In genomic region chr2L:3769718-3770461, dm6 we compare ENCODE assay signal across 1 fruit fly cellular context.
TF ChIP-seq lines count a peak whose summit lies in the region.

No protein-coding gene starts in this region.

TF ChIP-seq in whole organism, embryonic, 481 proteins besides CTCF, POLR2A, EP300 and RAD21 (continued from another document and continues in another):
- TF ChIP-seq CG11560 (tag; IDR thresholded peaks at IDR 0.05; lab: Robert Waterston, UW) = no peak
- TF ChIP-seq HmgZ (tag; optimal IDR thresholded peaks at IDR 0.05; lab: Kevin White, UChicago) = no peak
- no peak for TF ChIP-seq gro (GFP tag; optimal IDR thresholded peaks at IDR 0.05; lab: Kevin White, UChicago)
- TF ChIP-seq rib (GFP tag; IDR thresholded peaks at IDR 0.05; lab: Robert Waterston, UW) = no peak
- no peak for TF ChIP-seq Dip3 (GFP tag; optimal IDR thresholded peaks at IDR 0.05; lab: Kevin White, UChicago)
- TF ChIP-seq CG1603 (tag; optimal IDR thresholded peaks at IDR 0.05; lab: Kevin White, UChicago) = no peak
- TF ChIP-seq CG8290 (GFP tag; optimal IDR thresholded peaks at IDR 0.05; lab: Kevin White, UChicago) = no peak
- no peak for TF ChIP-seq CG8290 (tag; optimal IDR thresholded peaks at IDR 0.05; lab: Kevin White, UChicago)
- TF ChIP-seq CG9876 (GFP tag; optimal IDR thresholded peaks at IDR 0.05; lab: Kevin White, UChicago) = no peak
- TF ChIP-seq Hmx (GFP tag; optimal IDR thresholded peaks at IDR 0.05; lab: Kevin White, UChicago) = no peak
- peak; percentile 10 for TF ChIP-seq Nf-YC (tag; optimal IDR thresholded peaks at IDR 0.05; lab: Kevin White, UChicago)
- TF ChIP-seq trem (tag; optimal IDR thresholded peaks at IDR 0.05; lab: Kevin White, UChicago) = peak; percentile 72
- no peak for TF ChIP-seq repo (GFP tag; optimal IDR thresholded peaks at IDR 0.05; lab: Kevin White, UChicago)
- no peak for TF ChIP-seq CG11247 (GFP tag; IDR thresholded peaks at IDR 0.05; lab: Robert Waterston, UW)
- peak; percentile 78 for TF ChIP-seq Blimp-1 (GFP tag; optimal IDR thresholded peaks at IDR 0.05; lab: Kevin White, UChicago)
- peak; percentile 60 for TF ChIP-seq Asciz (GFP tag; optimal IDR thresholded peaks at IDR 0.05; lab: Kevin White, UChicago)
- no peak for TF ChIP-seq CG10274 (GFP tag; optimal IDR thresholded peaks at IDR 0.05; lab: Kevin White, UChicago)
- TF ChIP-seq CG4730 (GFP tag; IDR thresholded peaks at IDR 0.05; lab: Robert Waterston, UW) = no peak
- TF ChIP-seq CG17912 (GFP tag; optimal IDR thresholded peaks at IDR 0.05; lab: Kevin White, UChicago) = no peak
- TF ChIP-seq unpg (GFP tag; optimal IDR thresholded peaks at IDR 0.05; lab: Kevin White, UChicago) = peak; percentile 65
- no peak for TF ChIP-seq CG10543 (GFP tag; optimal IDR thresholded peaks at IDR 0.05; lab: Kevin White, UChicago)
- TF ChIP-seq CG1529 (GFP tag; optimal IDR thresholded peaks at IDR 0.05; lab: Kevin White, UChicago) = peak; percentile 75
- no peak for TF ChIP-seq hkb (optimal IDR thresholded peaks at IDR 0.05; lab: Kevin White, UChicago)
- TF ChIP-seq hkb (GFP tag; IDR thresholded peaks at IDR 0.05; lab: Robert Waterston, UW) = peak; percentile 18; the same call in 1 of the 2 replicates
- TF ChIP-seq Ravus (GFP tag; IDR thresholded peaks at IDR 0.05; lab: Robert Waterston, UW) = no peak
- peak; percentile 83 for TF ChIP-seq gem (tag; optimal IDR thresholded peaks at IDR 0.05; lab: Kevin White, UChicago)
- TF ChIP-seq CG8924 (tag; optimal IDR thresholded peaks at IDR 0.05; lab: Kevin White, UChicago) = peak; percentile 80
- peak; percentile 61 for TF ChIP-seq Ssrp (tag; optimal IDR thresholded peaks at IDR 0.05; lab: Kevin White, UChicago)
- no peak for TF ChIP-seq MBD-R2 (GFP tag; IDR thresholded peaks at IDR 0.05; lab: Robert Waterston, UW)
- TF ChIP-seq CG17612 (GFP tag; IDR thresholded peaks at IDR 0.05; lab: Robert Waterston, UW) = no peak
- no peak for TF ChIP-seq prd (optimal IDR thresholded peaks at IDR 0.05; lab: Kevin White, UChicago)
- TF ChIP-seq prd (GFP tag; IDR thresholded peaks at IDR 0.05; lab: Robert Waterston, UW) = no peak; the same call in 1 of the 3 replicates
- no peak for TF ChIP-seq klu (GFP tag; IDR thresholded peaks at IDR 0.05; lab: Robert Waterston, UW)
- no peak for TF ChIP-seq sc (optimal IDR thresholded peaks at IDR 0.05; lab: Kevin White, UChicago)
- TF ChIP-seq sc (GFP tag; optimal IDR thresholded peaks at IDR 0.05; lab: Kevin White, UChicago) = peak; percentile 38
- TF ChIP-seq aop (GFP tag; IDR thresholded peaks at IDR 0.05; lab: Robert Waterston, UW) = no peak
- TF ChIP-seq CG30020 (tag; optimal IDR thresholded peaks at IDR 0.05; lab: Kevin White, UChicago) = no peak
- no peak for TF ChIP-seq ttk (GFP tag; IDR thresholded peaks at IDR 0.05; lab: Robert Waterston, UW)
- TF ChIP-seq CG13287 (GFP tag; IDR thresholded peaks at IDR 0.05; lab: Robert Waterston, UW; ENCODE audit: partially characterized antibody) = no peak
- peak; percentile 72 for TF ChIP-seq CG4424 (GFP tag; optimal IDR thresholded peaks at IDR 0.05; lab: Kevin White, UChicago)
- TF ChIP-seq lov (optimal IDR thresholded peaks at IDR 0.05; lab: Kevin White, UChicago) = no peak
- TF ChIP-seq lov (GFP tag; IDR thresholded peaks at IDR 0.05; lab: Robert Waterston, UW) = no peak
- no peak for TF ChIP-seq CG14050 (GFP tag; IDR thresholded peaks at IDR 0.05; lab: Robert Waterston, UW)
- no peak; the same call in 1 of the 2 replicates for TF ChIP-seq ara (GFP tag; IDR thresholded peaks at IDR 0.05; lab: Robert Waterston, UW)
- TF ChIP-seq Mrtf (GFP tag; IDR thresholded peaks at IDR 0.05; lab: Robert Waterston, UW) = no peak
- TF ChIP-seq fd3F (GFP tag; optimal IDR thresholded peaks at IDR 0.05; lab: Kevin White, UChicago) = no peak
- no peak for TF ChIP-seq pfk (GFP tag; optimal IDR thresholded peaks at IDR 0.05; lab: Kevin White, UChicago)
- TF ChIP-seq dm (GFP tag; optimal IDR thresholded peaks at IDR 0.05; lab: Kevin White, UChicago) = no peak
- TF ChIP-seq fd96Cb (tag; optimal IDR thresholded peaks at IDR 0.05; lab: Kevin White, UChicago) = peak; percentile 71
- TF ChIP-seq Dad (GFP tag; optimal IDR thresholded peaks at IDR 0.05; lab: Kevin White, UChicago) = no peak
- TF ChIP-seq CG10321 (GFP tag; IDR thresholded peaks at IDR 0.05; lab: Robert Waterston, UW) = no peak
- no peak for TF ChIP-seq wdn (GFP tag; IDR thresholded peaks at IDR 0.05; lab: Robert Waterston, UW)
- TF ChIP-seq Dfd (GFP tag; optimal IDR thresholded peaks at IDR 0.05; lab: Kevin White, UChicago) = no peak
- peak; percentile 14; the same call in 1 of the 2 replicates for TF ChIP-seq sisA (GFP tag; IDR thresholded peaks at IDR 0.05; lab: Robert Waterston, UW)
- peak; percentile 47 for TF ChIP-seq kni (GFP tag; optimal IDR thresholded peaks at IDR 0.05; lab: Kevin White, UChicago)
- TF ChIP-seq CG1647 (GFP tag; optimal IDR thresholded peaks at IDR 0.05; lab: Kevin White, UChicago) = no peak
- no peak for TF ChIP-seq en (GFP tag; optimal IDR thresholded peaks at IDR 0.05; lab: Kevin White, UChicago)
- peak in 1 of 2 experiments; percentile 78 for TF ChIP-seq Hr51 (GFP tag; optimal IDR thresholded peaks at IDR 0.05; lab: Kevin White, UChicago)
- TF ChIP-seq wek (GFP tag; optimal IDR thresholded peaks at IDR 0.05; lab: Kevin White, UChicago) = no peak
- TF ChIP-seq CG17359 (tag; optimal IDR thresholded peaks at IDR 0.05; lab: Kevin White, UChicago) = peak; percentile 68
- TF ChIP-seq zfh1 (GFP tag; IDR thresholded peaks at IDR 0.05; lab: Robert Waterston, UW) = 0 out of 3 replicates have a peak, but pooled peaks have one; percentile 4
- TF ChIP-seq CG1792 (GFP tag; optimal IDR thresholded peaks at IDR 0.05; lab: Kevin White, UChicago) = no peak
- TF ChIP-seq CG5245 (GFP tag; optimal IDR thresholded peaks at IDR 0.05; lab: Kevin White, UChicago) = peak; percentile 11
- TF ChIP-seq CG4282 (GFP tag; optimal IDR thresholded peaks at IDR 0.05; lab: Kevin White, UChicago) = peak; percentile 39
- TF ChIP-seq CG8944 (GFP tag; optimal IDR thresholded peaks at IDR 0.05; lab: Kevin White, UChicago) = no peak
- no peak for TF ChIP-seq bigmax (GFP tag; optimal IDR thresholded peaks at IDR 0.05; lab: Kevin White, UChicago)
- no peak for TF ChIP-seq Hr39 (optimal IDR thresholded peaks at IDR 0.05; lab: Kevin White, UChicago)
- no peak for TF ChIP-seq ERR (GFP tag; optimal IDR thresholded peaks at IDR 0.05; lab: Kevin White, UChicago)
- no peak for TF ChIP-seq ftz-f1 (GFP tag; optimal IDR thresholded peaks at IDR 0.05; lab: Kevin White, UChicago)
- peak; percentile 79 for TF ChIP-seq dmrt11E (tag; optimal IDR thresholded peaks at IDR 0.05; lab: Kevin White, UChicago)
- no peak for TF ChIP-seq ken (GFP tag; IDR thresholded peaks at IDR 0.05; lab: Robert Waterston, UW)
- no peak for TF ChIP-seq Poxn (GFP tag; IDR thresholded peaks at IDR 0.05; lab: Robert Waterston, UW)
- TF ChIP-seq CG10431 (GFP tag; optimal IDR thresholded peaks at IDR 0.05; lab: Kevin White, UChicago) = no peak
- TF ChIP-seq HLH54F (GFP tag; optimal IDR thresholded peaks at IDR 0.05; lab: Kevin White, UChicago) = no peak
- no peak for TF ChIP-seq CG42726 (GFP tag; IDR thresholded peaks at IDR 0.05; lab: Robert Waterston, UW; ENCODE audit: partially characterized antibody)
- no peak for TF ChIP-seq CG1832 (GFP tag; optimal IDR thresholded peaks at IDR 0.05; lab: Kevin White, UChicago)
- TF ChIP-seq pita (GFP tag; optimal IDR thresholded peaks at IDR 0.05; lab: Kevin White, UChicago) = no peak
- TF ChIP-seq knrl (GFP tag; IDR thresholded peaks at IDR 0.05; lab: Robert Waterston, UW; ENCODE audit: partially characterized antibody) = no peak
- TF ChIP-seq CG12071 (GFP tag; optimal IDR thresholded peaks at IDR 0.05; lab: Kevin White, UChicago) = no peak
- TF ChIP-seq Opbp (GFP tag; IDR thresholded peaks at IDR 0.05; lab: Robert Waterston, UW; ENCODE audit: partially characterized antibody) = no peak
- TF ChIP-seq eyg (GFP tag; optimal IDR thresholded peaks at IDR 0.05; lab: Kevin White, UChicago) = no peak
- no peak for TF ChIP-seq Stat92E (GFP tag; optimal IDR thresholded peaks at IDR 0.05; lab: Kevin White, UChicago)
- TF ChIP-seq Med (GFP tag; lab: Kevin White, UChicago) = peak; percentile 45
- TF ChIP-seq CG3281 (GFP tag; optimal IDR thresholded peaks at IDR 0.05; lab: Kevin White, UChicago) = no peak
- TF ChIP-seq hth (optimal IDR thresholded peaks at IDR 0.05; lab: Kevin White, UChicago) = no peak
- TF ChIP-seq Hmr (GFP tag; optimal IDR thresholded peaks at IDR 0.05; lab: Kevin White, UChicago) = peak; percentile 2
- no peak for TF ChIP-seq CG15514 (GFP tag; optimal IDR thresholded peaks at IDR 0.05; lab: Kevin White, UChicago)
- peak; percentile 61 for TF ChIP-seq az2 (GFP tag; optimal IDR thresholded peaks at IDR 0.05; lab: Kevin White, UChicago)
- no peak for TF ChIP-seq CG10366 (GFP tag; IDR thresholded peaks at IDR 0.05; lab: Robert Waterston, UW)
- peak; percentile 67 for TF ChIP-seq CG13424 (tag; optimal IDR thresholded peaks at IDR 0.05; lab: Kevin White, UChicago)
- peak; percentile 66 for TF ChIP-seq Xrp1 (GFP tag; IDR thresholded peaks at IDR 0.05; lab: Robert Waterston, UW)
- 0 out of 2 replicates have a peak, but pooled peaks have one; percentile 13 for TF ChIP-seq CG32772 (GFP tag; IDR thresholded peaks at IDR 0.05; lab: Robert Waterston, UW)
- no peak for TF ChIP-seq bcd (GFP tag; optimal IDR thresholded peaks at IDR 0.05; lab: Kevin White, UChicago)
- peak; percentile 65 for TF ChIP-seq gcm (GFP tag; optimal IDR thresholded peaks at IDR 0.05; lab: Kevin White, UChicago)
- no peak for TF ChIP-seq CG9797 (GFP tag; optimal IDR thresholded peaks at IDR 0.05; lab: Kevin White, UChicago)
- no peak for TF ChIP-seq yki (optimal IDR thresholded peaks at IDR 0.05; lab: Kevin White, UChicago)
- peak; percentile 76 for TF ChIP-seq CG14710 (tag; optimal IDR thresholded peaks at IDR 0.05; lab: Kevin White, UChicago)
- peak; percentile 56 for TF ChIP-seq Spps (tag; optimal IDR thresholded peaks at IDR 0.05; lab: Kevin White, UChicago)
- no peak for TF ChIP-seq hb (GFP tag; IDR thresholded peaks at IDR 0.05; lab: Robert Waterston, UW; ENCODE audit: partially characterized antibody)
- no peak for TF ChIP-seq disco-r (GFP tag; optimal IDR thresholded peaks at IDR 0.05; lab: Kevin White, UChicago)
- peak; percentile 23 for TF ChIP-seq Chrac-16 (GFP tag; optimal IDR thresholded peaks at IDR 0.05; lab: Kevin White, UChicago)
- TF ChIP-seq scrt (GFP tag; optimal IDR thresholded peaks at IDR 0.05; lab: Kevin White, UChicago) = peak; percentile 15
- peak; percentile 25; the same call in 1 of the 2 replicates for TF ChIP-seq wor (GFP tag; IDR thresholded peaks at IDR 0.05; lab: Robert Waterston, UW)
- peak; percentile 14 for TF ChIP-seq tin (GFP tag; optimal IDR thresholded peaks at IDR 0.05; lab: Kevin White, UChicago)
- TF ChIP-seq h (optimal IDR thresholded peaks at IDR 0.05; lab: Kevin White, UChicago) = no peak
- TF ChIP-seq row (GFP tag; IDR thresholded peaks at IDR 0.05; lab: Robert Waterston, UW) = peak; percentile 58
- TF ChIP-seq CG16779 (GFP tag; IDR thresholded peaks at IDR 0.05; lab: Robert Waterston, UW) = no peak
- TF ChIP-seq CG17829 (tag; optimal IDR thresholded peaks at IDR 0.05; lab: Kevin White, UChicago) = peak; percentile 80
- peak; percentile 14 for TF ChIP-seq CG9437 (GFP tag; optimal IDR thresholded peaks at IDR 0.05; lab: Kevin White, UChicago)
- TF ChIP-seq CG12236 (GFP tag; optimal IDR thresholded peaks at IDR 0.05; lab: Kevin White, UChicago) = no peak
- TF ChIP-seq ssp (GFP tag; IDR thresholded peaks at IDR 0.05; lab: Robert Waterston, UW) = no peak
- TF ChIP-seq CG17328 (GFP tag; IDR thresholded peaks at IDR 0.05; lab: Robert Waterston, UW) = no peak; the same call in 1 of the 2 replicates
- no peak for TF ChIP-seq Taf1 (GFP tag; IDR thresholded peaks at IDR 0.05; lab: Robert Waterston, UW)
- no peak for TF ChIP-seq cg (GFP tag; optimal IDR thresholded peaks at IDR 0.05; lab: Kevin White, UChicago)
- no peak for TF ChIP-seq CG31388 (GFP tag; optimal IDR thresholded peaks at IDR 0.05; lab: Kevin White, UChicago)
- TF ChIP-seq CG14965 (GFP tag; optimal IDR thresholded peaks at IDR 0.05; lab: Kevin White, UChicago; ENCODE audit: borderline replicate concordance) = no peak
- TF ChIP-seq Ets65A (GFP tag; lab: Kevin White, UChicago) = peak; percentile 33
- TF ChIP-seq bab2 (GFP tag; optimal IDR thresholded peaks at IDR 0.05; lab: Kevin White, UChicago) = no peak
- TF ChIP-seq ATbp (GFP tag; optimal IDR thresholded peaks at IDR 0.05; lab: Kevin White, UChicago) = peak; percentile 55
- no peak for TF ChIP-seq ewg (GFP tag; optimal IDR thresholded peaks at IDR 0.05; lab: Kevin White, UChicago)
- TF ChIP-seq CG17802 (tag; optimal IDR thresholded peaks at IDR 0.05; lab: Kevin White, UChicago) = no peak
- TF ChIP-seq CG12155 (GFP tag; optimal IDR thresholded peaks at IDR 0.05; lab: Kevin White, UChicago) = no peak
- TF ChIP-seq Neu2 (GFP tag; optimal IDR thresholded peaks at IDR 0.05; lab: Kevin White, UChicago; ENCODE audit: borderline replicate concordance) = no peak
- TF ChIP-seq CG13775 (GFP tag; optimal IDR thresholded peaks at IDR 0.05; lab: Kevin White, UChicago) = peak; percentile 37
- TF ChIP-seq Dll (GFP tag; IDR thresholded peaks at IDR 0.05; lab: Robert Waterston, UW; ENCODE audit: partially characterized antibody) = no peak
- TF ChIP-seq Mes4 (GFP tag; optimal IDR thresholded peaks at IDR 0.05; lab: Kevin White, UChicago) = no peak
- no peak for TF ChIP-seq gsb (GFP tag; IDR thresholded peaks at IDR 0.05; lab: Robert Waterston, UW)
- peak; percentile 31 for TF ChIP-seq CG6254 (GFP tag; optimal IDR thresholded peaks at IDR 0.05; lab: Kevin White, UChicago)
- TF ChIP-seq ato (GFP tag; IDR thresholded peaks at IDR 0.05; lab: Robert Waterston, UW; ENCODE audit: partially characterized antibody) = no peak
- no peak for TF ChIP-seq CG2889 (GFP tag; IDR thresholded peaks at IDR 0.05; lab: Robert Waterston, UW)
- no peak for TF ChIP-seq CG17186 (GFP tag; optimal IDR thresholded peaks at IDR 0.05; lab: Kevin White, UChicago)
- peak; percentile 46 for TF ChIP-seq CG3407 (GFP tag; optimal IDR thresholded peaks at IDR 0.05; lab: Kevin White, UChicago)
- no peak for TF ChIP-seq Usf (GFP tag; optimal IDR thresholded peaks at IDR 0.05; lab: Kevin White, UChicago)
- TF ChIP-seq CG10209 (GFP tag; optimal IDR thresholded peaks at IDR 0.05; lab: Kevin White, UChicago) = peak; percentile 40
- TF ChIP-seq pho (GFP tag; optimal IDR thresholded peaks at IDR 0.05; lab: Kevin White, UChicago) = no peak
- no peak for TF ChIP-seq CG16863 (GFP tag; optimal IDR thresholded peaks at IDR 0.05; lab: Kevin White, UChicago)
- no peak for TF ChIP-seq Fer2 (tag; optimal IDR thresholded peaks at IDR 0.05; lab: Kevin White, UChicago)
